Fruit fly (Drosophila melanogaster): ENCODE measurements around the gene Nbr.

Nbr gene

dm6 chr2L:21158554-21158953, 4.3 kb downstream of the Nbr start, which contains the start of the genes Coq3 and Pld3 (continued):
- TF ChIP-seq Poxn (GFP tag; IDR thresholded peaks at IDR 0.05) = no peak
- no peak for TF ChIP-seq pros (GFP tag; optimal IDR thresholded peaks at IDR 0.05)
- TF ChIP-seq slou (GFP tag; optimal IDR thresholded peaks at IDR 0.05) = peak; percentile 77
- TF ChIP-seq repo (GFP tag; optimal IDR thresholded peaks at IDR 0.05) = peak; percentile 49
- TF ChIP-seq CG4730 (GFP tag; IDR thresholded peaks at IDR 0.05) = peak; percentile 55; the same call in 1 of the 2 replicates
- TF ChIP-seq ro (GFP tag; IDR thresholded peaks at IDR 0.05) = no peak
- TF ChIP-seq scrt (GFP tag; optimal IDR thresholded peaks at IDR 0.05) = peak; percentile 71
- peak; percentile 66 for TF ChIP-seq Nf-YC (tag; optimal IDR thresholded peaks at IDR 0.05)
- TF ChIP-seq Spps (tag; optimal IDR thresholded peaks at IDR 0.05) = peak; percentile 58
- TF ChIP-seq CG14710 (tag; optimal IDR thresholded peaks at IDR 0.05) = peak; percentile 77
- TF ChIP-seq maf-S (GFP tag; optimal IDR thresholded peaks at IDR 0.05) = peak; percentile 69
- peak; percentile 63 for TF ChIP-seq CG12744 (GFP tag; optimal IDR thresholded peaks at IDR 0.05)
- TF ChIP-seq CG13775 (GFP tag; optimal IDR thresholded peaks at IDR 0.05) = peak; percentile 80
- TF ChIP-seq z (GFP tag; IDR thresholded peaks at IDR 0.05) = no peak
- TF ChIP-seq CG8359 (GFP tag; optimal IDR thresholded peaks at IDR 0.05; ENCODE audit: borderline replicate concordance) = peak; percentile 64
- peak; percentile 46 for TF ChIP-seq run (tag; optimal IDR thresholded peaks at IDR 0.05)
- peak in 1 of 2 experiments; percentile 28 for TF ChIP-seq insv (GFP tag; optimal IDR thresholded peaks at IDR 0.05)
- no peak for TF ChIP-seq CG6175 (GFP tag; IDR thresholded peaks at IDR 0.05)
- TF ChIP-seq unpg (GFP tag; optimal IDR thresholded peaks at IDR 0.05) = peak; percentile 86
- TF ChIP-seq az2 (GFP tag; optimal IDR thresholded peaks at IDR 0.05) = peak; percentile 88
- TF ChIP-seq CG31224 (GFP tag; IDR thresholded peaks at IDR 0.05) = peak; percentile 60; the same call in 1 of the 2 replicates
- no peak for TF ChIP-seq CG17568 (GFP tag; optimal IDR thresholded peaks at IDR 0.05)
- peak; percentile 61; the same call in 1 of the 2 replicates for TF ChIP-seq ttk (GFP tag; IDR thresholded peaks at IDR 0.05)
- peak; percentile 65 for TF ChIP-seq CG3847 (GFP tag; IDR thresholded peaks at IDR 0.05)
- peak; percentile 69 for TF ChIP-seq CG4820 (GFP tag; optimal IDR thresholded peaks at IDR 0.05)
- TF ChIP-seq CG10462 (GFP tag; optimal IDR thresholded peaks at IDR 0.05) = peak; percentile 54
- TF ChIP-seq mirr (GFP tag; optimal IDR thresholded peaks at IDR 0.05) = peak; percentile 49
- peak; percentile 84 for TF ChIP-seq phol (tag; optimal IDR thresholded peaks at IDR 0.05)
- TF ChIP-seq Dref (GFP tag; IDR thresholded peaks at IDR 0.05) = no peak
- TF ChIP-seq zen (tag; optimal IDR thresholded peaks at IDR 0.05) = peak; percentile 72
- TF ChIP-seq Ets97D (GFP tag; optimal IDR thresholded peaks at IDR 0.05) = peak; percentile 35
- TF ChIP-seq onecut (GFP tag; IDR thresholded peaks at IDR 0.05) = peak; percentile 61
- TF ChIP-seq CG12236 (GFP tag; optimal IDR thresholded peaks at IDR 0.05) = no peak
- peak; percentile 71 for TF ChIP-seq CG9609 (GFP tag; optimal IDR thresholded peaks at IDR 0.05)
- TF ChIP-seq Rfx (GFP tag; IDR thresholded peaks at IDR 0.05) = peak; percentile 89
- TF ChIP-seq luna (GFP tag; optimal IDR thresholded peaks at IDR 0.05) = peak; percentile 31
- no peak for TF ChIP-seq Doc2 (GFP tag; IDR thresholded peaks at IDR 0.05)
- peak; percentile 63 for TF ChIP-seq rib (GFP tag; IDR thresholded peaks at IDR 0.05)
- peak; percentile 69; the same call in 1 of the 2 replicates for TF ChIP-seq stc (GFP tag; IDR thresholded peaks at IDR 0.05)
- TF ChIP-seq BEAF-32 (GFP tag; optimal IDR thresholded peaks at IDR 0.05) = peak; percentile 3
- TF ChIP-seq CG14014 (GFP tag; IDR thresholded peaks at IDR 0.05) = peak; percentile 81
- peak; percentile 75 for TF ChIP-seq caup (GFP tag; optimal IDR thresholded peaks at IDR 0.05; ENCODE audit: severe bottlenecking)
- TF ChIP-seq ssp (GFP tag; IDR thresholded peaks at IDR 0.05) = peak; percentile 48
- TF ChIP-seq knrl (GFP tag; IDR thresholded peaks at IDR 0.05; ENCODE audit: partially characterized antibody) = no peak
- no peak for TF ChIP-seq pb (GFP tag; optimal IDR thresholded peaks at IDR 0.05)
- peak; percentile 69 for TF ChIP-seq Nf-YA (GFP tag; IDR thresholded peaks at IDR 0.05)
- peak; percentile 88 for TF ChIP-seq CG17829 (tag; optimal IDR thresholded peaks at IDR 0.05)
- no peak for TF ChIP-seq gfzf (GFP tag; optimal IDR thresholded peaks at IDR 0.05)
- TF ChIP-seq Meics (GFP tag; optimal IDR thresholded peaks at IDR 0.05) = peak; percentile 86
- TF ChIP-seq B-H2 (GFP tag; optimal IDR thresholded peaks at IDR 0.05) = peak; percentile 87
- TF ChIP-seq tin (GFP tag; optimal IDR thresholded peaks at IDR 0.05) = peak; percentile 87
- TF ChIP-seq sima (GFP tag; optimal IDR thresholded peaks at IDR 0.05) = no peak
